Worm (Caenorhabditis elegans): Measurements from ENCODE around the gene ndua-5.

Gene ndua-5

ce11 chrIV:9511221-9511638 lies 13.5 kb downstream of the ndua-5 start (continued):
- TF ChIP-seq nhr-90 (tag; optimal IDR thresholded peaks at IDR 0.05; ENCODE audit: poor library complexity) (peak; percentile 89), nhr-84 (tag; optimal IDR thresholded peaks at IDR 0.05) (no peak), irx-1 (tag; optimal IDR thresholded peaks at IDR 0.05) (peak; percentile 85), unc-30 (tag; optimal IDR thresholded peaks at IDR 0.05) (no peak), ceh-63 (GFP tag; optimal IDR thresholded peaks at IDR 0.05) (no peak), C04F5.9 (tag; optimal IDR thresholded peaks at IDR 0.05) (peak; percentile 62), blmp-1 (tag; optimal IDR thresholded peaks at IDR 0.05) (peak; percentile 56), egl-27 (tag; optimal IDR thresholded peaks at IDR 0.05) (peak in 1 of 2 experiments; percentile 2), unc-130 (tag; optimal IDR thresholded peaks at IDR 0.05) (peak; percentile 7), fkh-10 (GFP tag; optimal IDR thresholded peaks at IDR 0.05) (peak; percentile 29), C34B4.2 (tag; optimal IDR thresholded peaks at IDR 0.05) (no peak), pqm-1 (tag; optimal IDR thresholded peaks at IDR 0.05) (no peak), unc-86 (tag; optimal IDR thresholded peaks at IDR 0.05) (peak; percentile 82), lir-3 (tag; optimal IDR thresholded peaks at IDR 0.05; ENCODE audit: poor library complexity) (peak; percentile 55), jun-1 (tag; optimal IDR thresholded peaks at IDR 0.05) (peak; percentile 52), skn-1 (tag; optimal IDR thresholded peaks at IDR 0.05) (peak; percentile 59)

- no peak for TF ChIP-seq pqm-1 (tag; optimal IDR thresholded peaks at IDR 0.05)
- TF ChIP-seq C04F5.9 (tag; optimal IDR thresholded peaks at IDR 0.05) = no peak
- no peak for TF ChIP-seq Y116A8C.19 (tag; optimal IDR thresholded peaks at IDR 0.05; ENCODE audit: borderline replicate concordance)
- no peak for TF ChIP-seq ceh-88 (GFP tag; IDR thresholded peaks at IDR 0.05)
- TF ChIP-seq irx-1 (tag; optimal IDR thresholded peaks at IDR 0.05) = no peak
- TF ChIP-seq pag-3 (tag; optimal IDR thresholded peaks at IDR 0.05; ENCODE audit: borderline replicate concordance, insufficient read depth) = no peak
- no peak for TF ChIP-seq lin-14 (GFP tag; optimal IDR thresholded peaks at IDR 0.05)
- no peak for TF ChIP-seq ets-5 (GFP tag; IDR thresholded peaks at IDR 0.05)
- TF ChIP-seq nhr-11 (tag; optimal IDR thresholded peaks at IDR 0.05) = no peak
- no peak for TF ChIP-seq dpl-1 (GFP tag; optimal IDR thresholded peaks at IDR 0.05)
- no peak for TF ChIP-seq nhr-84 (tag; optimal IDR thresholded peaks at IDR 0.05)
- no peak for TF ChIP-seq isw-1 (GFP tag; IDR thresholded peaks at IDR 0.05)
- no peak for TF ChIP-seq unc-86 (tag; optimal IDR thresholded peaks at IDR 0.05)
- peak; percentile 10 for TF ChIP-seq pax-3 (tag; optimal IDR thresholded peaks at IDR 0.05)
- TF ChIP-seq vab-15 (tag; optimal IDR thresholded peaks at IDR 0.05) = no peak
- TF ChIP-seq mdl-1 (tag; optimal IDR thresholded peaks at IDR 0.05) = no peak
- TF ChIP-seq ama-1 (optimal IDR thresholded peaks at IDR 0.05) = no peak
- no peak for TF ChIP-seq unc-30 (tag; optimal IDR thresholded peaks at IDR 0.05)
- TF ChIP-seq nhr-12 (tag; optimal IDR thresholded peaks at IDR 0.05) = no peak
- TF ChIP-seq blmp-1 (tag; optimal IDR thresholded peaks at IDR 0.05) = no peak
- peak; percentile 30 for TF ChIP-seq xbp-1 (tag; optimal IDR thresholded peaks at IDR 0.05)
- TF ChIP-seq unc-62 (GFP tag; optimal IDR thresholded peaks at IDR 0.05) = no peak
- no peak for TF ChIP-seq ces-1 (GFP tag; optimal IDR thresholded peaks at IDR 0.05)
- TF ChIP-seq lsy-2 (tag; optimal IDR thresholded peaks at IDR 0.05) = no peak
- no peak for TF ChIP-seq snpc-4 (tag; optimal IDR thresholded peaks at IDR 0.05)
- TF ChIP-seq nhr-90 (tag; optimal IDR thresholded peaks at IDR 0.05; ENCODE audit: poor library complexity) = no peak
- TF ChIP-seq ceh-82 (tag; optimal IDR thresholded peaks at IDR 0.05) = no peak
- no peak for TF ChIP-seq fkh-4 (tag; optimal IDR thresholded peaks at IDR 0.05; ENCODE audit: borderline replicate concordance)
- TF ChIP-seq nhr-237 (tag; optimal IDR thresholded peaks at IDR 0.05) = no peak
- no peak for TF ChIP-seq jun-1 (tag; optimal IDR thresholded peaks at IDR 0.05)
- TF ChIP-seq elt-3 (tag; optimal IDR thresholded peaks at IDR 0.05) = no peak
- TF ChIP-seq C34B4.2 (tag; optimal IDR thresholded peaks at IDR 0.05) = no peak
- no peak for TF ChIP-seq hpl-2 (GFP tag; optimal IDR thresholded peaks at IDR 0.05)
- TF ChIP-seq skn-1 (tag; optimal IDR thresholded peaks at IDR 0.05) = no peak
- peak; percentile 95 for TF ChIP-seq fkh-8 (tag; optimal IDR thresholded peaks at IDR 0.05)
- TF ChIP-seq snu-23 (GFP tag; optimal IDR thresholded peaks at IDR 0.05) = no peak
- TF ChIP-seq unc-130 (tag; optimal IDR thresholded peaks at IDR 0.05) = no peak
- no peak for TF ChIP-seq unc-98 (GFP tag; IDR thresholded peaks at IDR 0.05)
- TF ChIP-seq fos-1 (tag; optimal IDR thresholded peaks at IDR 0.05) = peak; percentile 9
- TF ChIP-seq aha-1 (tag; optimal IDR thresholded peaks at IDR 0.05) = no peak
- TF ChIP-seq mep-1 (tag; optimal IDR thresholded peaks at IDR 0.05) = peak; percentile 14
- TF ChIP-seq fkh-10 (GFP tag; optimal IDR thresholded peaks at IDR 0.05) = peak; percentile 24
- TF ChIP-seq lin-13 (GFP tag; optimal IDR thresholded peaks at IDR 0.05) = peak; percentile 5
- TF ChIP-seq nhr-77 (tag; optimal IDR thresholded peaks at IDR 0.05) = no peak
- no peak for TF ChIP-seq nhr-19 (GFP tag; conservative IDR thresholded peaks at IDR 0.05)
- TF ChIP-seq tbx-2 (tag; optimal IDR thresholded peaks at IDR 0.05) = no peak
- no peak for TF ChIP-seq nhr-20 (tag; optimal IDR thresholded peaks at IDR 0.05)
Measured at ce11 chrIV:9510439-9510838, 14.3 kb downstream of the ndua-5 start, which contains the start of gene C33A12.4. C33A12.4 (minus strand) TSS chrIV:9510569.

Data from whole organism, L1 larva.